Fruit fly (Drosophila melanogaster) whole organism, embryonic: ENCODE results near the gene CG5181.

Source experiments
- CG10209 ChIP-seq: fragments of 200-800 bp; sonication (Bioruptor generic); optimal IDR thresholded peaks from 3 replicates; lab custom pipeline; 2017; ENCODE audit warnings: missing biosample characterization, mild to moderate bottlenecking, missing genetic modification characterization, missing genetic modification reagents
- CG12659 ChIP-seq: fragments of 200-800 bp; sonication (Bioruptor generic); optimal IDR thresholded peaks from 3 replicates; lab custom pipeline; 2017; ENCODE audit warnings: mild to moderate bottlenecking, missing biosample characterization, missing genetic modification reagents, missing genetic modification characterization
- CG15073 ChIP-seq: fragments of 200-800 bp; sonication (Bioruptor generic); optimal IDR thresholded peaks from 2 replicates; lab custom pipeline; 2016; ENCODE audit warnings: missing biosample characterization, missing genetic modification characterization
- CG1529 ChIP-seq: fragments of 200-800 bp; sonication (Bioruptor generic); optimal IDR thresholded peaks from 3 replicates; lab custom pipeline; 2018; ENCODE audit warnings: missing biosample characterization, missing genetic modification characterization
- CG15601 ChIP-seq: fragments of 200-800 bp; sonication (Bioruptor generic); optimal IDR thresholded peaks from 3 replicates; lab custom pipeline; 2019; ENCODE audit warnings: missing biosample characterization, mild to moderate bottlenecking, missing genetic modification characterization, moderate library complexity
- CG17612 ChIP-seq: fragments of 200-800 bp; sonication (Bioruptor generic); IDR thresholded peaks from 2 replicates; pipeline ENCODE4 v1.3.6; 2022; ENCODE audit warnings: missing biosample characterization, missing genetic modification characterization
- CG17912 ChIP-seq: fragments of 200-800 bp; sonication (Bioruptor generic); optimal IDR thresholded peaks from 2 replicates; lab custom pipeline; 2018; ENCODE audit warnings: missing biosample characterization, mild to moderate bottlenecking, missing genetic modification characterization
- CG2199 ChIP-seq: fragments of 200-800 bp; sonication (Bioruptor generic); IDR thresholded peaks from 3 replicates; pipeline ENCODE4 v1.3.6; 2022; ENCODE audit warnings: missing biosample characterization, missing genetic modification characterization
- CG30403 ChIP-seq: fragments of 200-800 bp; sonication (Bioruptor generic); optimal IDR thresholded peaks from 3 replicates; lab custom pipeline; 2016; ENCODE audit warnings: missing biosample characterization, missing genetic modification characterization
- CG33213 ChIP-seq: fragments of 200-800 bp; sonication (Bioruptor generic); optimal IDR thresholded peaks from 3 replicates; lab custom pipeline; 2016; ENCODE audit warnings: missing biosample characterization, missing genetic modification characterization
- CG4820 ChIP-seq: fragments of 200-800 bp; sonication (Bioruptor generic); optimal IDR thresholded peaks from 3 replicates; lab custom pipeline; 2016; ENCODE audit warnings: missing biosample characterization, missing genetic modification characterization
- CG5245 ChIP-seq: fragments of 200-800 bp; sonication (Bioruptor generic); optimal IDR thresholded peaks from 3 replicates; lab custom pipeline; 2016; ENCODE audit warnings: missing biosample characterization, missing genetic modification characterization
- CG6689 ChIP-seq: fragments of 200-800 bp; sonication (Bioruptor generic); IDR thresholded peaks from 2 replicates; pipeline ENCODE4 v1.3.6; 2022; ENCODE audit warnings: missing biosample characterization, missing genetic modification characterization
- CG6765 ChIP-seq: fragments of 200-800 bp; sonication (Bioruptor generic); optimal IDR thresholded peaks from 3 replicates; lab custom pipeline; 2017; ENCODE audit warnings: missing biosample characterization, mild to moderate bottlenecking, missing genetic modification characterization
- CG7556 ChIP-seq: fragments of 200-800 bp; sonication (Bioruptor generic); optimal IDR thresholded peaks from 2 replicates; lab custom pipeline; 2017; ENCODE audit warnings: missing biosample characterization, mild to moderate bottlenecking, missing genetic modification characterization
- CG7745 ChIP-seq: fragments of 200-800 bp; sonication (Bioruptor generic); optimal IDR thresholded peaks from 2 replicates; lab custom pipeline; 2018; ENCODE audit warnings: missing biosample characterization, mild to moderate bottlenecking, missing genetic modification characterization, moderate library complexity
- CG7786 ChIP-seq: fragments of 200-800 bp; sonication (Bioruptor generic); optimal IDR thresholded peaks from 2 replicates; lab custom pipeline; 2016; ENCODE audit warnings: missing biosample characterization, missing genetic modification characterization
- CG9609 ChIP-seq: fragments of 200-800 bp; sonication (Bioruptor generic); optimal IDR thresholded peaks from 3 replicates; lab custom pipeline; 2016; ENCODE audit warnings: missing biosample characterization, missing genetic modification characterization
- CkIIα-i1 ChIP-seq: fragments of 200-800 bp; sonication (Bioruptor generic); IDR thresholded peaks from 2 replicates; pipeline ENCODE4 v1.3.6; 2022; ENCODE audit warnings: missing biosample characterization, missing genetic modification characterization
- Dip2 ChIP-seq: fragments of 200-800 bp; sonication (Bioruptor generic); IDR thresholded peaks from 2 replicates; pipeline ENCODE4 v1.3.6; 2022; ENCODE audit warnings: missing biosample characterization, missing genetic modification characterization
- Dp ChIP-seq: fragments of 200-800 bp; sonication (Bioruptor generic); optimal IDR thresholded peaks from 2 replicates; lab custom pipeline; 2018; ENCODE audit warnings: missing biosample characterization, mild to moderate bottlenecking, missing genetic modification characterization, moderate library complexity
- H2.0 ChIP-seq: fragments of 200-800 bp; sonication (Bioruptor generic); IDR thresholded peaks from 2 replicates; pipeline ENCODE4 v1.3.6; 2022; ENCODE audit warnings: missing biosample characterization, missing genetic modification characterization
- Hr78 ChIP-seq, 2 experiments: fragments of 200-800 bp in 1 of 2; fragments of >200 bp in 1 of 2; sonication (Bioruptor generic) in 1 of 2; optimal IDR thresholded peaks; 2 replicates each; lab custom pipeline; 2017 to 2019; ENCODE audit warnings: missing biosample characterization in 2 of 2, missing genetic modification characterization in 2 of 2, mild to moderate bottlenecking in 1 of 2, moderate library complexity in 1 of 2
- Mad ChIP-seq: fragments of 200-800 bp; sonication (Bioruptor generic); optimal IDR thresholded peaks from 2 replicates; lab custom pipeline; 2016; ENCODE audit warnings: missing biosample characterization, missing genetic modification characterization
- Mes4 ChIP-seq: fragments of 200-800 bp; sonication (Bioruptor generic); optimal IDR thresholded peaks from 2 replicates; lab custom pipeline; 2016; ENCODE audit warnings: missing biosample characterization, missing genetic modification characterization
- NfI ChIP-seq: fragments of 200-800 bp; sonication (Bioruptor generic); optimal IDR thresholded peaks from 3 replicates; lab custom pipeline; 2018; ENCODE audit warnings: missing biosample characterization, mild to moderate bottlenecking, missing genetic modification characterization, moderate library complexity
- Oli ChIP-seq: fragments of 200-800 bp; sonication (Bioruptor generic); optimal IDR thresholded peaks from 2 replicates; lab custom pipeline; 2018; ENCODE audit warnings: missing biosample characterization, mild to moderate bottlenecking, missing genetic modification characterization, moderate library complexity
- Rx ChIP-seq: fragments of 200-800 bp; sonication (Bioruptor generic); IDR thresholded peaks from 2 replicates; pipeline ENCODE4 v1.3.6; 2022; ENCODE audit warnings: missing biosample characterization, missing genetic modification characterization
- Scr ChIP-seq: fragments of 200-800 bp; sonication (Bioruptor generic); IDR thresholded peaks from 2 replicates; pipeline ENCODE4 v1.3.6; 2022; ENCODE audit warnings: missing biosample characterization, missing genetic modification characterization; ENCODE audit not compliant: partially characterized antibody
- Six4 ChIP-seq: fragments of 200-800 bp; sonication (Bioruptor generic); optimal IDR thresholded peaks from 2 replicates; lab custom pipeline; 2016; ENCODE audit warnings: missing biosample characterization, missing genetic modification characterization
- ase ChIP-seq: fragments of 200-800 bp; sonication (Bioruptor generic); IDR thresholded peaks from 3 replicates; pipeline ENCODE4 v1.3.6; 2022; ENCODE audit warnings: missing biosample characterization, missing genetic modification characterization
- bowl ChIP-seq: fragments of 200-800 bp; sonication (Bioruptor generic); IDR thresholded peaks from 2 replicates; pipeline ENCODE4 v1.3.6; 2022; ENCODE audit warnings: missing biosample characterization, missing genetic modification characterization
- caup ChIP-seq: fragments of 200-800 bp; sonication (Bioruptor generic); optimal IDR thresholded peaks from 3 replicates; lab custom pipeline; 2017; ENCODE audit warnings: missing biosample characterization, mild to moderate bottlenecking, missing genetic modification characterization, moderate library complexity; ENCODE audit not compliant: severe bottlenecking
- crol ChIP-seq: fragments of 200-800 bp; sonication (Bioruptor generic); IDR thresholded peaks from 2 replicates; pipeline ENCODE4 v1.3.6; 2022; ENCODE audit warnings: missing biosample characterization, missing genetic modification characterization
- crp ChIP-seq, 2 experiments: fragments of 200-800 bp; sonication (Bioruptor generic); optimal IDR thresholded peaks; 2 replicates in 1 of 2; 3 replicates in 1 of 2; lab custom pipeline; 2017; ENCODE audit warnings: missing biosample characterization in 2 of 2, missing genetic modification characterization in 2 of 2, mild to moderate bottlenecking in 1 of 2, moderate library complexity in 1 of 2
- dmrt99B ChIP-seq: fragments of 200-800 bp; sonication (Bioruptor generic); optimal IDR thresholded peaks from 2 replicates; lab custom pipeline; 2018; ENCODE audit warnings: missing biosample characterization, mild to moderate bottlenecking, missing genetic modification characterization, moderate library complexity
- ems ChIP-seq: fragments of 200-800 bp; sonication (Bioruptor generic); optimal IDR thresholded peaks from 3 replicates; lab custom pipeline; 2016; ENCODE audit warnings: missing biosample characterization, missing genetic modification characterization
- eve ChIP-seq, 2 experiments: fragments of >200 bp; optimal IDR thresholded peaks; 2 replicates each; lab custom pipeline; 2017; ENCODE audit warnings: missing biosample characterization in 2 of 2, missing genetic modification characterization in 2 of 2
- hb ChIP-seq: fragments of 200-800 bp; sonication (Bioruptor generic); IDR thresholded peaks from 3 replicates; pipeline ENCODE4 v1.3.6; 2022; ENCODE audit warnings: missing biosample characterization, missing genetic modification characterization; ENCODE audit not compliant: partially characterized antibody
- hbn ChIP-seq: fragments of 200-800 bp; sonication (Bioruptor generic); IDR thresholded peaks from 2 replicates; pipeline ENCODE4 v1.3.6; 2022; ENCODE audit warnings: missing biosample characterization, missing genetic modification characterization; ENCODE audit not compliant: partially characterized antibody
- inv ChIP-seq: fragments of 200-800 bp; sonication (Bioruptor generic); IDR thresholded peaks from 2 replicates; pipeline ENCODE4 v1.3.6; 2022; ENCODE audit warnings: missing biosample characterization, missing genetic modification characterization; ENCODE audit not compliant: partially characterized antibody
- kni ChIP-seq: fragments of 200-800 bp; sonication (Bioruptor generic); optimal IDR thresholded peaks from 3 replicates; lab custom pipeline; 2017; ENCODE audit warnings: mild to moderate bottlenecking, missing biosample characterization, missing genetic modification reagents, missing genetic modification characterization
- onecut ChIP-seq: fragments of 200-800 bp; sonication (Bioruptor generic); IDR thresholded peaks from 2 replicates; pipeline ENCODE4 v1.3.6; 2022; ENCODE audit warnings: missing biosample characterization, missing genetic modification characterization
- pnt ChIP-seq: fragments of 200-800 bp; sonication (Bioruptor generic); optimal IDR thresholded peaks from 3 replicates; lab custom pipeline; 2016; ENCODE audit warnings: missing biosample characterization, missing genetic modification characterization
- prd ChIP-seq, 3 experiments: fragments of >200 bp in 2 of 3; fragments of 200-800 bp in 1 of 3; sonication (Bioruptor generic) in 1 of 3; optimal IDR thresholded peaks in 2 of 3; IDR thresholded peaks in 1 of 3; 2 replicates in 2 of 3; 3 replicates in 1 of 3; pipeline versions ENCODE4 v1.3.6 to Lab custom; 2017 to 2022; ENCODE audit warnings: missing biosample characterization in 1 of 3, missing genetic modification characterization in 1 of 3
- sens ChIP-seq: fragments of 200-800 bp; sonication (Bioruptor generic); peaks from one replicate; lab custom pipeline; 2016; ENCODE audit warnings: missing biosample characterization, missing genetic modification characterization
- slou ChIP-seq: fragments of 200-800 bp; sonication (Bioruptor generic); optimal IDR thresholded peaks from 3 replicates; lab custom pipeline; 2016; ENCODE audit warnings: missing biosample characterization, missing genetic modification characterization
- sob ChIP-seq: fragments of 200-800 bp; sonication (Bioruptor generic); IDR thresholded peaks from 2 replicates; pipeline ENCODE4 v1.3.6; 2022; ENCODE audit warnings: missing biosample characterization, missing genetic modification characterization
- sr ChIP-seq: fragments of 200-800 bp; sonication (Bioruptor generic); IDR thresholded peaks from 3 replicates; pipeline ENCODE4 v1.3.6; 2022; ENCODE audit warnings: missing biosample characterization, missing genetic modification characterization
- zen ChIP-seq: fragments of 200-800 bp; sonication (Bioruptor generic); optimal IDR thresholded peaks from 3 replicates; lab custom pipeline; 2018; ENCODE audit warnings: missing biosample characterization, mild to moderate bottlenecking, missing genetic modification characterization, moderate library complexity

The CG5181 gene

dm6 chr2L:7396962-7397361 is 12.6 kb downstream of the CG5181 start (continued):
- TF ChIP-seq CG15601 (tag; lab: Kevin White, UChicago): no peak
- TF ChIP-seq zen (tag; lab: Kevin White, UChicago): peak; percentile 15
- no peak for TF ChIP-seq hbn (GFP tag; lab: Robert Waterston, UW)
- TF ChIP-seq ems (GFP tag; lab: Kevin White, UChicago): peak; percentile 63
- peak; percentile 69 for TF ChIP-seq CG30403
- no peak for TF ChIP-seq Dp
- TF ChIP-seq crp (GFP tag; optimal IDR thresholded peaks at IDR 0.05; lab: Kevin White, UChicago): no peak
- no peak for TF ChIP-seq onecut (GFP tag; lab: Robert Waterston, UW)
- no peak for TF ChIP-seq CkIIα-i1 (GFP tag; lab: Robert Waterston, UW)
- peak; percentile 67 for TF ChIP-seq CG7556 (GFP tag; lab: Kevin White, UChicago)
- no peak for TF ChIP-seq eve (GFP tag; optimal IDR thresholded peaks at IDR 0.05; lab: Kevin White, UChicago)
- peak; percentile 13 for TF ChIP-seq CG1529 (GFP tag; lab: Kevin White, UChicago)
- peak; percentile 73; the same call in 1 of the 3 replicates for TF ChIP-seq ase (GFP tag; lab: Robert Waterston, UW)
- TF ChIP-seq crol (GFP tag; lab: Robert Waterston, UW): no peak
- no peak for TF ChIP-seq bowl (GFP tag; lab: Robert Waterston, UW)
- TF ChIP-seq inv: no peak
- TF ChIP-seq Six4 (GFP tag; lab: Kevin White, UChicago): peak; percentile 38
- TF ChIP-seq CG10209: peak; percentile 64
- no peak for TF ChIP-seq CG9609
- TF ChIP-seq CG17612 (GFP tag; lab: Robert Waterston, UW): peak; percentile 56
- TF ChIP-seq Mes4 (GFP tag; lab: Kevin White, UChicago): no peak
- TF ChIP-seq Dip2 (GFP tag; lab: Robert Waterston, UW): no peak
- TF ChIP-seq caup: peak; percentile 61
- peak; percentile 73 for TF ChIP-seq CG6689
- TF ChIP-seq CG33213 (GFP tag; lab: Kevin White, UChicago): no peak
- no peak for TF ChIP-seq Scr (GFP tag; lab: Robert Waterston, UW)

DNA sequence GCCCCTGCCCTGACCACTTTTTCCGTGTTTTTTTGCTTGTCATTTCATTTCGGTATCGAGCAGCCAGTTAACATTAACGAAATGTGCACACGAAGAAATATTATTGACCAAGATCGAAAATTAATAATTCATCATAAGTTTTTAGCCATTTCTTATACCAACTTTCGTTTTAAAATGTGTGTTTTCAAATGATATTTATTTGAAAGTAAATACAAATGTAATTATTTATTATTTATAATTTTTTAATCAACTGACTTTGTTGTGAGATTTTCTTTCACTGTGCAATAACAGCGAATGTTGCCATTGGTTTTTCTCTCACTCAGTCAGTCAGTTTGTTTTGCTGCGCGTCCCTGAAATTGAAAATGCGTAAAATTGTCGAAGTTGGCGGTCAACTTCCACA is 13.8 kb downstream of the CG5181 start:
- TF ChIP-seq CG6765 (GFP tag; lab: Kevin White, UChicago): no peak
- TF ChIP-seq H2.0 (GFP tag; lab: Robert Waterston, UW): peak; percentile 33; the same call in 1 of the 2 replicates
- peak; percentile 59 for TF ChIP-seq NfI (GFP tag; lab: Kevin White, UChicago)
- no peak for TF ChIP-seq Mad
- TF ChIP-seq slou (GFP tag; lab: Kevin White, UChicago): no peak
- TF ChIP-seq inv: no peak
- TF ChIP-seq kni (GFP tag; lab: Kevin White, UChicago): no peak
- TF ChIP-seq dmrt99B (tag; lab: Kevin White, UChicago): peak; percentile 82
- peak; percentile 33 for TF ChIP-seq sens
- no peak for TF ChIP-seq pnt (GFP tag; lab: Kevin White, UChicago)
- no peak for TF ChIP-seq CG17912 (GFP tag; lab: Kevin White, UChicago)
- TF ChIP-seq Hr78 (GFP tag; optimal IDR thresholded peaks at IDR 0.05; lab: Kevin White, UChicago): peak in 1 of 2 experiments; percentile 36
- TF ChIP-seq prd (optimal IDR thresholded peaks at IDR 0.05; lab: Kevin White, UChicago): no peak
- peak; percentile 57; the same call in 1 of the 3 replicates for TF ChIP-seq prd (GFP tag; IDR thresholded peaks at IDR 0.05; lab: Robert Waterston, UW)
- peak; percentile 58; the same call in 1 of the 2 replicates for TF ChIP-seq sob (GFP tag; lab: Robert Waterston, UW)
- TF ChIP-seq CG2199 (GFP tag; lab: Robert Waterston, UW): no peak
- no peak for TF ChIP-seq crol (GFP tag; lab: Robert Waterston, UW)
- TF ChIP-seq Rx (GFP tag; lab: Robert Waterston, UW): no peak
- TF ChIP-seq CG7745 (tag; lab: Kevin White, UChicago): no peak
- peak; percentile 65 for TF ChIP-seq Oli (tag; lab: Kevin White, UChicago)
- peak; percentile 62 for TF ChIP-seq CG12659 (GFP tag; lab: Kevin White, UChicago)
- TF ChIP-seq hb (GFP tag; lab: Robert Waterston, UW): no peak
- no peak for TF ChIP-seq CG1529 (GFP tag; lab: Kevin White, UChicago)
- no peak for TF ChIP-seq CG15073 (GFP tag; lab: Kevin White, UChicago)
- peak; percentile 4 for TF ChIP-seq CG5245 (GFP tag; lab: Kevin White, UChicago)
- no peak for TF ChIP-seq CG7786 (GFP tag; lab: Kevin White, UChicago)
- no peak for TF ChIP-seq sr (GFP tag; lab: Robert Waterston, UW)
- peak; percentile 20 for TF ChIP-seq CG4820
- peak; percentile 22 for TF ChIP-seq CG15601 (tag; lab: Kevin White, UChicago)
